Worm (Caenorhabditis elegans) whole organism, young adult: ENCODE measurements around the gene C48A7.16.

Source experiments
- B0019.2 ChIP-seq: fragments of 200-800 bp; sonication (Bioruptor generic); conservative IDR thresholded peaks from 2 replicates; pipeline ENCODE4 v1.3.6; 2022; ENCODE audit warnings: missing genetic modification reagents, missing genetic modification characterization, missing compliant biosample characterization
- B0261.1 ChIP-seq: sonication (generic microtip); optimal IDR thresholded peaks from 2 replicates; lab custom pipeline; 2016; ENCODE audit warnings: mild to moderate bottlenecking, missing genetic modification characterization, moderate library complexity, missing compliant biosample characterization
- C17E4.6 ChIP-seq: fragments of 200-800 bp; sonication (Bioruptor generic); IDR thresholded peaks from 2 replicates; pipeline ENCODE4 v1.3.6; 2022; ENCODE audit warnings: missing genetic modification reagents, missing genetic modification characterization, missing compliant biosample characterization
- D2030.7 ChIP-seq: fragments of 200-800 bp; sonication (Bioruptor generic); IDR thresholded peaks from 2 replicates; pipeline ENCODE4 v1.3.6; 2022; ENCODE audit warnings: missing genetic modification reagents, missing genetic modification characterization, missing compliant biosample characterization
- F22D6.2 ChIP-seq: sonication (generic microtip); optimal IDR thresholded peaks from 2 replicates; lab custom pipeline; 2016; ENCODE audit warnings: mild to moderate bottlenecking, missing genetic modification characterization, missing compliant biosample characterization
- F57C9.4 ChIP-seq: sonication (generic microtip); optimal IDR thresholded peaks from 2 replicates; lab custom pipeline; 2017; ENCODE audit warnings: mild to moderate bottlenecking, missing genetic modification characterization, missing compliant biosample characterization
- K11D2.4 ChIP-seq: fragments of 200-800 bp; sonication (Bioruptor generic); IDR thresholded peaks from 2 replicates; pipeline ENCODE4 v1.3.6; 2022; ENCODE audit warnings: missing genetic modification reagents, missing genetic modification characterization, missing compliant biosample characterization
- Y53F4B.3 ChIP-seq: fragments of 200-800 bp; sonication (Bioruptor generic); IDR thresholded peaks from 2 replicates; pipeline ENCODE4 v1.3.6; 2022; ENCODE audit warnings: missing genetic modification reagents, missing genetic modification characterization, missing compliant biosample characterization
- Y53G8AR.9 ChIP-seq: fragments of 200-800 bp; sonication (Bioruptor generic); conservative IDR thresholded peaks from 2 replicates; pipeline ENCODE4 v1.3.6; 2022; ENCODE audit warnings: missing genetic modification reagents, missing genetic modification characterization, missing compliant biosample characterization
- ZK185.1 ChIP-seq: sonication (generic microtip); optimal IDR thresholded peaks from 2 replicates; lab custom pipeline; 2016; ENCODE audit warnings: mild to moderate bottlenecking, missing genetic modification characterization, missing compliant biosample characterization; ENCODE audit not compliant: poor library complexity, severe bottlenecking
- akir-1 ChIP-seq: fragments of 200-800 bp; sonication (Bioruptor generic); optimal IDR thresholded peaks from 2 replicates; lab custom pipeline; 2018; ENCODE audit warnings: mild to moderate bottlenecking, missing genetic modification characterization, moderate library complexity, missing compliant biosample characterization
- aptf-2 ChIP-seq: fragments of 200-800 bp; sonication (Bioruptor generic); conservative IDR thresholded peaks from 2 replicates; pipeline ENCODE4 v1.3.6; 2022; ENCODE audit warnings: missing genetic modification reagents, missing genetic modification characterization, missing compliant biosample characterization
- aptf-3 ChIP-seq: fragments of 200-800 bp; sonication (Bioruptor generic); IDR thresholded peaks from 2 replicates; pipeline ENCODE4 v1.3.6; 2022; ENCODE audit warnings: missing genetic modification characterization, missing compliant biosample characterization
- athp-1 ChIP-seq: sonication (generic microtip); optimal IDR thresholded peaks from 2 replicates; lab custom pipeline; 2017; ENCODE audit warnings: mild to moderate bottlenecking, missing genetic modification characterization, missing compliant biosample characterization
- attf-6 ChIP-seq: fragments of 200-800 bp; sonication (Bioruptor generic); IDR thresholded peaks from 2 replicates; pipeline ENCODE4 v1.3.6; 2022; ENCODE audit warnings: missing genetic modification reagents, missing genetic modification characterization, missing compliant biosample characterization
- ccch-3 ChIP-seq: fragments of 200-800 bp; sonication (Bioruptor generic); optimal IDR thresholded peaks from 2 replicates; lab custom pipeline; 2018; ENCODE audit warnings: mild to moderate bottlenecking, missing genetic modification characterization, missing compliant biosample characterization
- ceh-40 ChIP-seq: fragments of 200-800 bp; sonication (Bioruptor generic); IDR thresholded peaks from 2 replicates; pipeline ENCODE4 v1.3.6; 2022; ENCODE audit warnings: missing genetic modification characterization, missing compliant biosample characterization
- ceh-91 ChIP-seq: fragments of 200-800 bp; sonication (Bioruptor generic); IDR thresholded peaks from 2 replicates; pipeline ENCODE4 v1.3.6; 2022; ENCODE audit warnings: missing genetic modification reagents, missing genetic modification characterization, missing compliant biosample characterization
- dox-1 ChIP-seq: fragments of 200-800 bp; sonication (Bioruptor generic); IDR thresholded peaks from 2 replicates; pipeline ENCODE4 v1.3.6; 2022; ENCODE audit warnings: missing genetic modification reagents, missing genetic modification characterization, missing compliant biosample characterization
- dpff-1 ChIP-seq: sonication (generic microtip); optimal IDR thresholded peaks from 2 replicates; lab custom pipeline; 2017; ENCODE audit warnings: mild to moderate bottlenecking, missing genetic modification characterization, missing compliant biosample characterization
- egrh-3 ChIP-seq: fragments of 200-800 bp; sonication (Bioruptor generic); IDR thresholded peaks from 2 replicates; pipeline ENCODE4 v1.3.6; 2022; ENCODE audit warnings: missing genetic modification reagents, missing genetic modification characterization, missing compliant biosample characterization
- lag-1 ChIP-seq: fragments of 200-800 bp; sonication (Bioruptor generic); IDR thresholded peaks from 2 replicates; pipeline ENCODE4 v1.3.6; 2022; ENCODE audit warnings: missing genetic modification reagents, missing genetic modification characterization, missing compliant biosample characterization
- let-526 ChIP-seq: fragments of 200-800 bp; sonication (Bioruptor generic); IDR thresholded peaks from 2 replicates; pipeline ENCODE4 v1.3.6; 2022; ENCODE audit warnings: missing genetic modification reagents, missing genetic modification characterization, missing compliant biosample characterization
- lsl-1 ChIP-seq: fragments of 200-800 bp; sonication (Bioruptor generic); optimal IDR thresholded peaks from 2 replicates; lab custom pipeline; 2018; ENCODE audit warnings: mild to moderate bottlenecking, missing genetic modification characterization, moderate library complexity, missing compliant biosample characterization
- mcd-1 ChIP-seq: fragments of 200-800 bp; sonication (Bioruptor generic); IDR thresholded peaks from 2 replicates; pipeline ENCODE4 v1.3.6; 2022; ENCODE audit warnings: missing genetic modification reagents, missing genetic modification characterization, missing compliant biosample characterization
- mxl-1 ChIP-seq: sonication (generic microtip); optimal IDR thresholded peaks from 2 replicates; lab custom pipeline; 2016; ENCODE audit warnings: missing genetic modification characterization, missing compliant biosample characterization
- nhr-27 ChIP-seq: fragments of 200-800 bp; sonication (Bioruptor generic); optimal IDR thresholded peaks from 2 replicates; lab custom pipeline; 2018; ENCODE audit warnings: mild to moderate bottlenecking, missing genetic modification characterization, moderate library complexity, missing compliant biosample characterization
- repo-1 ChIP-seq: sonication (generic microtip); optimal IDR thresholded peaks from 2 replicates; lab custom pipeline; 2017; ENCODE audit warnings: mild to moderate bottlenecking, missing genetic modification characterization, missing compliant biosample characterization
- sdz-38 ChIP-seq: sonication (generic microtip); optimal IDR thresholded peaks from 2 replicates; lab custom pipeline; 2016; ENCODE audit warnings: missing genotype, missing genetic modification characterization, missing compliant biosample characterization
- snpc-1.1 ChIP-seq: sonication (generic microtip); optimal IDR thresholded peaks from 2 replicates; lab custom pipeline; 2017; ENCODE audit warnings: missing genetic modification characterization, mild to moderate bottlenecking, missing compliant biosample characterization, antibody characterized with exemption, moderate library complexity, missing genotype, missing genetic modification reagents; ENCODE audit not compliant: insufficient read depth
- snpc-1.3 ChIP-seq: sonication (generic microtip); optimal IDR thresholded peaks from 2 replicates; lab custom pipeline; 2017; ENCODE audit warnings: missing genetic modification characterization, mild to moderate bottlenecking, missing compliant biosample characterization, antibody characterized with exemption, moderate library complexity, missing genotype, missing genetic modification reagents; ENCODE audit not compliant: insufficient read depth
- tbp1 ChIP-seq: fragments of 200-800 bp; sonication (Bioruptor generic); optimal IDR thresholded peaks from 2 replicates; lab custom pipeline; 2018; ENCODE audit warnings: mild to moderate bottlenecking, missing genetic modification characterization, missing compliant biosample characterization
- tbx-9 ChIP-seq: sonication (generic microtip); optimal IDR thresholded peaks from 2 replicates; lab custom pipeline; 2016; ENCODE audit warnings: borderline replicate concordance, missing genetic modification characterization, inconsistent platforms, missing compliant biosample characterization
- xnd-1 ChIP-seq: sonication (generic microtip); optimal IDR thresholded peaks from 2 replicates; lab custom pipeline; 2016; ENCODE audit warnings: missing genotype, missing genetic modification reagents, missing genetic modification characterization, missing compliant biosample characterization
- ztf-25 ChIP-seq: fragments of 200-800 bp; sonication (Bioruptor generic); IDR thresholded peaks from 2 replicates; pipeline ENCODE4 v1.3.6; 2022; ENCODE audit warnings: missing genetic modification reagents, missing genetic modification characterization, missing compliant biosample characterization

C48A7.16 gene

DNA sequence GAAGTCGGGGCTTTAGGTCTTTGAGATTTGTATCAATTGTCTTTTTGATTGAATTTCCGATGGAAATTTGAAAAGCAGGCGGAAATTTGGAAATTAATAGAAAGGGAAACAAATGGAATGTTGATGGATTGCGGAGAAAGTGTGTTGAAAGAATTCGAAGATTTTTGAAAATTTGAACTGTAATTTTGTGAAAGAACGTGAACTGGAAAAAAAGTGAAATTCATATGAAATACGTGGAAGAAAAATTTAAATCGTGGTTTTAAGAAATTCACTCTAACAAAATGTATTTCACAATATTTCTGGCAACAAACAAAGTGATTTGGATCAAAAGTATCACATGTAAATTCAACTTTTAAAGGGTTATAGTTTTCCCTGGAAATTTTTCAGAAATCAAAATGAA lies 40.7 kb downstream of the C48A7.16 start, which contains the start of gene B0496.1:
Gene B0496.1 (plus strand): TSS at position 301 of the 400 bp plus-strand sequence.
- TF ChIP-seq Y53G8AR.9 (GFP tag; lab: Robert Waterston, UW) (no peak), tbp1 (no peak), K11D2.4 (GFP tag; lab: Robert Waterston, UW) (no peak), ccch-3 (GFP tag; lab: Kevin White, UChicago) (no peak), aptf-3 (GFP tag; lab: Robert Waterston, UW) (no peak), ztf-25 (GFP tag; lab: Robert Waterston, UW) (no peak), nhr-27 (tag; lab: Kevin White, UChicago) (no peak), let-526 (GFP tag; lab: Robert Waterston, UW) (no peak), repo-1 (tag; lab: Kevin White, UChicago) (no peak), D2030.7 (no peak), C17E4.6 (GFP tag; lab: Robert Waterston, UW) (no peak), dox-1 (GFP tag; lab: Robert Waterston, UW) (no peak), athp-1 (tag; lab: Kevin White, UChicago) (no peak), Y53F4B.3 (GFP tag; lab: Robert Waterston, UW) (no peak)
- TF ChIP-seq, all 124 proteins: peak for 0

DNA sequence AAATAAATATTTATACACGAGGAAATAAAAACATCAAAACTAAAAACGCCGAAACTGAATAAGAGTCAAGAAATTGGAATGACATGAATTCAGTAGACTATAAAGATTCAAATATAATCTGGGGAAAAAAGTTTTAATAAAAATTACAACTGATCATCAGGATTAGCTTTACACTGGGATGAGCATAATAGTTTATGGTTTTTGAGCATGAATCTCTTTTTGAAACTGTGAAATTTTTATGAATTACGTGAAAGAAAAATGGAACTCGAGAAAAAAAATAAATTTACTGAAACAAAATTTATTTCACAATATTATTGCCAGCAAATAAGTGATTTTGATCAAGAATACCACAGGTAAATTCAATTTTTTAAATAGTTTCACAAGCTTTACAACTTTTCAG lies 42.3 kb downstream of the C48A7.16 start, which contains the start of gene B0496.2:
Gene B0496.2 (plus strand): TSS at position 301 of the 400 bp plus-strand sequence.
- TF ChIP-seq mcd-1 (GFP tag; lab: Robert Waterston, UW) (no peak), egrh-3 (no peak), xnd-1 (tag; lab: Kevin White, UChicago) (no peak), B0261.1 (tag; lab: Kevin White, UChicago) (no peak), F57C9.4 (tag; lab: Kevin White, UChicago) (no peak), lag-1 (no peak)

DNA sequence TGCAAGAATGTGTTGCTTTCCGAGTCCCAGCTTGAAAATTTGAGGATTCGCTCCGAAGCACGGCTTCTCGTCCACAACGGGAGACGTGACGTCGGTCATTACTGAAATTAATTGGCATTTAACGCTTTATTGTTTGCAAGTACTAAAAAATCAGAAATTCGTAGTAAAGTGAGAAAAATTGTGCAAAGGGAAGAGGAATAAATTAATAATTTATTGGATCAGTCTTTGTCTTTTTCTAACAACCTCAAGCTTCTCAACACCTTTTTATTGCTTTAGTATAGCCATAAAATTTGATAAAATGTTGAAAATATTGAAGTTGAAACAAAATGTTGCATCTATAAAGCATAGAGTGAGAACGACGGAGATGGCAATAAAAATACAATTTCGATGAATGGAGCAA lies 46.1 kb downstream of the C48A7.16 start, which contains the start of gene tes-1:
Gene tes-1 (minus strand): TSS at position 101 of the 400 bp plus-strand sequence.
- TF ChIP-seq lsl-1 (GFP tag; lab: Kevin White, UChicago) (no peak), akir-1 (no peak), ceh-40 (GFP tag; lab: Robert Waterston, UW) (no peak), attf-6 (GFP tag; lab: Robert Waterston, UW) (no peak), snpc-1.3 (tag; lab: Kevin White, UChicago) (no peak), D2030.7 (no peak), aptf-2 (GFP tag; lab: Robert Waterston, UW) (no peak), mxl-1 (tag; lab: Kevin White, UChicago) (no peak), B0019.2 (GFP tag; lab: Robert Waterston, UW) (no peak), let-526 (GFP tag; lab: Robert Waterston, UW) (no peak), sdz-38 (tag; lab: Kevin White, UChicago) (no peak), ZK185.1 (tag; lab: Kevin White, UChicago) (no peak), ceh-91 (GFP tag; lab: Robert Waterston, UW) (no peak), tbx-9 (tag; lab: Kevin White, UChicago) (no peak), F22D6.2 (tag; lab: Kevin White, UChicago) (no peak), dpff-1 (tag; lab: Kevin White, UChicago) (no peak), snpc-1.1 (tag; lab: Kevin White, UChicago) (no peak)
